Worm (Caenorhabditis elegans): ENCODE results near the gene pqn-32.

Gene pqn-32

ce11 chrII:13107719-13108118, at the start of gene pqn-32:
Gene pqn-32, plus strand, starts transcription at chrII:13108019.
- TF ChIP-seq lin-39 (tag; optimal IDR thresholded peaks at IDR 0.05) (no peak), efl-1 (optimal IDR thresholded peaks at IDR 0.05) (no peak), efl-1 (GFP tag; optimal IDR thresholded peaks at IDR 0.05 in 1 of 2) (peak in 1 of 2 experiments; percentile 63), blmp-1 (tag; optimal IDR thresholded peaks at IDR 0.05) (peak; percentile 67)

- TF ChIP-seq nhr-84 (tag; optimal IDR thresholded peaks at IDR 0.05) (no peak), aha-1 (tag; optimal IDR thresholded peaks at IDR 0.05) (no peak), efl-1 (optimal IDR thresholded peaks at IDR 0.05) (no peak), efl-1 (GFP tag; optimal IDR thresholded peaks at IDR 0.05 in 1 of 2) (peak in 1 of 2 experiments; percentile 62), fkh-4 (tag; optimal IDR thresholded peaks at IDR 0.05; ENCODE audit: borderline replicate concordance) (no peak), nhr-76 (tag; optimal IDR thresholded peaks at IDR 0.05) (no peak), jun-1 (tag; optimal IDR thresholded peaks at IDR 0.05) (no peak)
Measured at ce11 chrII:13059196-13059595, 48.6 kb upstream of the pqn-32 start.

ce11 chrII:13065251-13065650, 42.6 kb upstream of the pqn-32 start:
- TF ChIP-seq sox-4 (tag; optimal IDR thresholded peaks at IDR 0.05) (no peak), pag-3 (tag; optimal IDR thresholded peaks at IDR 0.05; ENCODE audit: borderline replicate concordance, insufficient read depth) (no peak), nhr-28 (tag; optimal IDR thresholded peaks at IDR 0.05) (no peak), lin-39 (tag; optimal IDR thresholded peaks at IDR 0.05) (peak; percentile 45), pqm-1 (tag; optimal IDR thresholded peaks at IDR 0.05) (no peak), ama-1 (optimal IDR thresholded peaks at IDR 0.05) (no peak), nhr-47 (tag; optimal IDR thresholded peaks at IDR 0.05) (no peak), egl-27 (tag; optimal IDR thresholded peaks at IDR 0.05) (no peak), lin-13 (GFP tag; optimal IDR thresholded peaks at IDR 0.05) (no peak), rnt-1 (tag; optimal IDR thresholded peaks at IDR 0.05) (peak; percentile 56), fkh-4 (tag; optimal IDR thresholded peaks at IDR 0.05; ENCODE audit: borderline replicate concordance) (no peak), nhr-12 (tag; optimal IDR thresholded peaks at IDR 0.05) (no peak), mdl-1 (tag; optimal IDR thresholded peaks at IDR 0.05) (peak in 1 of 2 experiments; percentile 10), lin-35 (GFP tag; optimal IDR thresholded peaks at IDR 0.05) (no peak), fkh-10 (GFP tag; optimal IDR thresholded peaks at IDR 0.05) (no peak), Y116A8C.19 (tag; optimal IDR thresholded peaks at IDR 0.05; ENCODE audit: borderline replicate concordance) (no peak), unc-30 (tag; optimal IDR thresholded peaks at IDR 0.05) (no peak), unc-62 (GFP tag; optimal IDR thresholded peaks at IDR 0.05) (no peak), hlh-17 (GFP tag; optimal IDR thresholded peaks at IDR 0.05; ENCODE audit: borderline replicate concordance) (no peak), ets-5 (GFP tag; IDR thresholded peaks at IDR 0.05) (no peak), xbp-1 (tag; optimal IDR thresholded peaks at IDR 0.05) (no peak), sup-37 (GFP tag; optimal IDR thresholded peaks at IDR 0.05) (no peak), skn-1 (tag; optimal IDR thresholded peaks at IDR 0.05) (no peak), alr-1 (tag; optimal IDR thresholded peaks at IDR 0.05; ENCODE audit: borderline replicate concordance) (no peak), nhr-77 (tag; optimal IDR thresholded peaks at IDR 0.05) (no peak), swsn-7 (tag; optimal IDR thresholded peaks at IDR 0.05) (no peak), unc-130 (tag; optimal IDR thresholded peaks at IDR 0.05) (peak; percentile 43), vab-15 (tag; optimal IDR thresholded peaks at IDR 0.05) (peak; percentile 9), nhr-90 (tag; optimal IDR thresholded peaks at IDR 0.05; ENCODE audit: poor library complexity) (no peak), grh-1 (GFP tag; IDR thresholded peaks at IDR 0.05) (no peak), efl-3 (GFP tag; optimal IDR thresholded peaks at IDR 0.05) (no peak), hlh-4 (tag; optimal IDR thresholded peaks at IDR 0.05) (no peak), ztf-4 (tag; optimal IDR thresholded peaks at IDR 0.05) (no peak), nhr-19 (GFP tag; conservative IDR thresholded peaks at IDR 0.05) (0 out of 2 replicates have a peak, but pooled peaks have one; percentile 13), egl-13 (tag; optimal IDR thresholded peaks at IDR 0.05) (no peak), nhr-11 (tag; optimal IDR thresholded peaks at IDR 0.05) (no peak), nhr-85 (tag) (no peak), F16B12.6 (tag; optimal IDR thresholded peaks at IDR 0.05) (no peak), sptf-1 (tag; optimal IDR thresholded peaks at IDR 0.05) (no peak), C16A3.4 (tag; optimal IDR thresholded peaks at IDR 0.05) (no peak), mab-9 (GFP tag; IDR thresholded peaks at IDR 0.05) (no peak), elt-3 (tag; optimal IDR thresholded peaks at IDR 0.05) (peak in 1 of 6 experiments; percentile 5), C04F5.9 (tag; optimal IDR thresholded peaks at IDR 0.05) (no peak)

All from whole organism, L1 larva.